Fruit fly (Drosophila melanogaster) whole organism, wandering third instar larva: ENCODE measurements around the gene CG14135.

Experiments used
- Abd-B ChIP-seq: fragments of >200 bp; optimal IDR thresholded peaks from 2 replicates; lab custom pipeline; 2017; ENCODE audit warnings: missing biosample characterization, missing genetic modification characterization
- CG32264 ChIP-seq: fragments of 200-800 bp; sonication (Bioruptor generic); optimal IDR thresholded peaks from 2 replicates; lab custom pipeline; 2016; ENCODE audit warnings: missing biosample characterization, missing genetic modification characterization
- CG9705 ChIP-seq: fragments of 200-800 bp; sonication (Bioruptor generic); optimal IDR thresholded peaks from 2 replicates; lab custom pipeline; 2018; ENCODE audit warnings: missing biosample characterization, mild to moderate bottlenecking, missing genetic modification characterization
- Dfd ChIP-seq: fragments of >200 bp; optimal IDR thresholded peaks from 2 replicates; lab custom pipeline; 2017; ENCODE audit warnings: missing biosample characterization, missing genetic modification characterization
- Dif ChIP-seq: fragments of 200-275, 200-300 bp; sonication (Bioruptor generic); optimal IDR thresholded peaks from 2 replicates; lab custom pipeline; 2018; ENCODE audit warnings: missing biosample characterization, missing genetic modification characterization; ENCODE audit not compliant: partially characterized antibody
- GATAd ChIP-seq: sonication (Bioruptor generic); optimal IDR thresholded peaks from 2 replicates; lab custom pipeline; 2016; ENCODE audit warnings: missing biosample characterization, missing genetic modification characterization
- HLH106 ChIP-seq: fragments of 200-800 bp; optimal IDR thresholded peaks from 3 replicates; lab custom pipeline; 2019; ENCODE audit warnings: missing biosample characterization, mild to moderate bottlenecking, missing genetic modification characterization, moderate library complexity
- Hnf4 ChIP-seq: fragments of 200-800 bp; sonication (Bioruptor generic); optimal IDR thresholded peaks from 2 replicates; lab custom pipeline; 2016; ENCODE audit warnings: missing biosample characterization, mild to moderate bottlenecking, missing genetic modification characterization
- Hr83 ChIP-seq: fragments of 200-300 bp; sonication (Bioruptor generic); optimal IDR thresholded peaks from 2 replicates; lab custom pipeline; 2016; ENCODE audit warnings: missing biosample characterization, mild to moderate bottlenecking, missing genetic modification characterization, moderate library complexity; ENCODE audit not compliant: poor library complexity, severe bottlenecking
- Jra ChIP-seq: sonication (Bioruptor generic); optimal IDR thresholded peaks from 2 replicates; lab custom pipeline; 2016; ENCODE audit warnings: missing biosample characterization, missing genetic modification characterization
- Mio ChIP-seq: sonication (Bioruptor generic); optimal IDR thresholded peaks from 2 replicates; lab custom pipeline; 2016; ENCODE audit warnings: missing biosample characterization, missing genetic modification characterization
- Myc ChIP-seq: fragments of >200 bp; optimal IDR thresholded peaks from 2 replicates; lab custom pipeline; 2017
- N ChIP-seq: fragments of >200 bp; optimal IDR thresholded peaks from 2 replicates; lab custom pipeline; 2018; ENCODE audit warnings: missing biosample characterization, missing external identifiers, missing genetic modification characterization
- OdsH ChIP-seq: fragments of 200-800 bp; sonication (Bioruptor generic); optimal IDR thresholded peaks from 2 replicates; lab custom pipeline; 2016; ENCODE audit warnings: missing biosample characterization, mild to moderate bottlenecking, missing genetic modification characterization
- Rel ChIP-seq, 2 experiments: fragments of 200-800 bp; sonication (Bioruptor generic) in 1 of 2; optimal IDR thresholded peaks; 2 replicates in 1 of 2; 3 replicates in 1 of 2; lab custom pipeline; 2016 to 2019; ENCODE audit warnings: mild to moderate bottlenecking in 2 of 2, missing biosample characterization in 2 of 2, missing genetic modification characterization in 2 of 2, moderate library complexity in 1 of 2
- Sp1 ChIP-seq: fragments of 200-800 bp; sonication (Bioruptor generic); optimal IDR thresholded peaks from 3 replicates; lab custom pipeline; 2019; ENCODE audit warnings: missing biosample characterization, mild to moderate bottlenecking, missing genetic modification characterization, moderate library complexity
- Vsx2 ChIP-seq: fragments of 200-300, 225-300 bp; sonication (Bioruptor generic); optimal IDR thresholded peaks from 2 replicates; lab custom pipeline; 2018; ENCODE audit warnings: missing biosample characterization, missing genetic modification characterization; ENCODE audit not compliant: partially characterized antibody
- br ChIP-seq: fragments of 200-800 bp; sonication (Bioruptor generic); optimal IDR thresholded peaks from 2 replicates; lab custom pipeline; 2016; ENCODE audit warnings: missing biosample characterization, missing genetic modification characterization
- brk ChIP-seq: fragments of 200-800 bp; sonication (Bioruptor generic); optimal IDR thresholded peaks from 2 replicates; lab custom pipeline; 2016; ENCODE audit warnings: missing biosample characterization, mild to moderate bottlenecking, missing genetic modification characterization
- dl ChIP-seq, 2 experiments: fragments of 175-275, 200-275 bp in 1 of 2; fragments of 200-275 bp in 1 of 2; sonication (Bioruptor generic); optimal IDR thresholded peaks; lab custom pipeline; 2018; ENCODE audit warnings: mild to moderate bottlenecking in 2 of 2, missing biosample characterization in 2 of 2, missing genetic modification characterization in 2 of 2, moderate library complexity in 2 of 2; ENCODE audit not compliant: partially characterized antibody in 2 of 2, insufficient read depth in 1 of 2
- dmrt93B ChIP-seq: fragments of 200-800 bp; sonication (Bioruptor generic); optimal IDR thresholded peaks from 2 replicates; lab custom pipeline; 2018; ENCODE audit warnings: missing biosample characterization, mild to moderate bottlenecking, missing genetic modification characterization
- dsf ChIP-seq: sonication (Bioruptor generic); optimal IDR thresholded peaks from 2 replicates; lab custom pipeline; 2016; ENCODE audit warnings: missing biosample characterization, missing genetic modification characterization, borderline replicate concordance
- ey ChIP-seq: fragments of 200-800 bp; sonication (Bioruptor generic); optimal IDR thresholded peaks from 2 replicates; lab custom pipeline; 2016; ENCODE audit warnings: missing biosample characterization, missing genetic modification characterization
- foxo ChIP-seq, 2 experiments: fragments of 200-800 bp; sonication (Bioruptor generic); optimal IDR thresholded peaks; 2 replicates in 1 of 2; 3 replicates in 1 of 2; lab custom pipeline; 2016 to 2017; ENCODE audit warnings: missing biosample characterization in 2 of 2, missing genetic modification characterization in 2 of 2
- fru ChIP-seq: fragments of 200-800 bp; sonication (Bioruptor generic); optimal IDR thresholded peaks from 3 replicates; lab custom pipeline; 2016; ENCODE audit warnings: missing biosample characterization, mild to moderate bottlenecking, missing genetic modification characterization
- h ChIP-seq: fragments of 200-800 bp; sonication (Bioruptor generic); optimal IDR thresholded peaks from 3 replicates; lab custom pipeline; 2016; ENCODE audit warnings: missing biosample characterization, mild to moderate bottlenecking, missing genetic modification characterization
- jim ChIP-seq: fragments of 175-275, 200-325 bp; sonication (Bioruptor generic); optimal IDR thresholded peaks from 2 replicates; lab custom pipeline; 2016; ENCODE audit warnings: missing biosample characterization, mild to moderate bottlenecking, missing genetic modification characterization
- lola ChIP-seq: fragments of >200 bp; optimal IDR thresholded peaks from 2 replicates; lab custom pipeline; 2017; ENCODE audit warnings: missing biosample characterization, missing genetic modification characterization
- pan ChIP-seq: fragments of >200 bp; optimal IDR thresholded peaks from 2 replicates; lab custom pipeline; 2017
- psq ChIP-seq: fragments of 200-800 bp; sonication (Bioruptor generic); optimal IDR thresholded peaks from 3 replicates; lab custom pipeline; 2017; ENCODE audit warnings: missing biosample characterization, mild to moderate bottlenecking, missing genetic modification characterization, moderate library complexity
- rgr ChIP-seq: fragments of 200-800 bp; sonication (Bioruptor generic); optimal IDR thresholded peaks from 3 replicates; lab custom pipeline; 2016; ENCODE audit warnings: missing biosample characterization, mild to moderate bottlenecking, missing genetic modification characterization
- sage ChIP-seq: fragments of 200-800 bp; sonication (Bioruptor generic); optimal IDR thresholded peaks from 2 replicates; lab custom pipeline; 2016; ENCODE audit warnings: missing biosample characterization, mild to moderate bottlenecking, missing genetic modification characterization
- sv ChIP-seq: fragments of 200-800 bp; sonication (Bioruptor generic); optimal IDR thresholded peaks from 3 replicates; lab custom pipeline; 2016; ENCODE audit warnings: missing biosample characterization, missing genetic modification characterization
- tai ChIP-seq: sonication (Bioruptor generic); optimal IDR thresholded peaks from 2 replicates; lab custom pipeline; 2016; ENCODE audit warnings: missing biosample characterization, missing genetic modification characterization
- usp ChIP-seq: fragments of >200 bp; optimal IDR thresholded peaks from 2 replicates; lab custom pipeline; 2017; ENCODE audit warnings: missing biosample characterization, missing genetic modification characterization

The CG14135 gene

DNA sequence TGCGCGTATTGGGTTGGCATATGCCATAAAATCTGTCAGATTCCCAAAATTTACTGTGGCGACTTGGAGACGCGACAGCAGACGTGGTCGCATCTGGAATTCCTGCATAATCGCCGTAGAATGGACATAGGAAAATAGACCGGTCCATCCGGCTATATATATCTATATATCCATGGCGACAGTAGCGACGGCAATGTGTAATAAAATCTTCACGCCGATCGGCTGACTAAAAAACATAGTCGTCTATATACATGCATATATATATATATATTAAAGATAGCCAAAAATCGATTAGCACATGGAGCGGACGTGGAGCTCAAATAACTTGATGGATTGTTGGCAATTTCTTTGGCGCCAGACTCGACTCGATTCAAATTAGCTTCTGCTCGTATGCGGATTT lies 26.6 kb downstream of the CG14135 start:
- TF ChIP-seq N (GFP tag; lab: Kevin White, UChicago) (no peak), Hr83 (no peak), tai (no peak), Myc (lab: Kevin White, UChicago) (no peak)

DNA sequence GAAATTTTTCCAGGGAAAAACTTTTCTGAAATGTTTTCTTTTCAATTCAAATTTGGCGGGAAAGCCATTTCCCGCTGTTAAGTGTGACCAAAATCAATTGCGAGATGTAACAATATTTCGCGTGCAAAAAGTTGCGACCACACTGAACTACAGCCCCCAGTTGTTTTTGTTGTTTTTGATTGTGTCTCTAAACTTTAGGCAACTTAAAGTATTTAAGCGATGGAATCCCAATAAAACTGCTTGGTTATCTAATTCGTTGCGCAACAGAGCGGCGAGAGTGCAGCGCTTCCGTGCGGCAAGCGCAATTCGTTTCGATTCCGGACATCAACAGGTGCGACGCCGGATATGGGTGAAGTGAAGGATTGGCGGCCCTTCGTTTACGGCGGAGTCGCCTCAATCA lies 29.4 kb downstream of the CG14135 start, which contains the start of gene Bmcp:
Bmcp (plus strand) TSS at position 155 of the 400 bp plus-strand sequence.
- TF ChIP-seq sv (GFP tag; lab: Kevin White, UChicago) (no peak), Myc (lab: Kevin White, UChicago) (no peak), dsf (GFP tag; lab: Kevin White, UChicago) (no peak), dmrt93B (no peak), HLH106 (tag; lab: Kevin White, UChicago) (no peak), Mio (GFP tag; lab: Kevin White, UChicago) (no peak), tai (no peak), lola (GFP tag; lab: Kevin White, UChicago) (no peak), Dif (GFP tag; lab: Kevin White, UChicago) (no peak), rgr (no peak), pan (lab: Kevin White, UChicago) (no peak), br (GFP tag; lab: Kevin White, UChicago) (no peak), GATAd (GFP tag; lab: Kevin White, UChicago) (no peak), sage (no peak), ey (no peak), N (GFP tag; lab: Kevin White, UChicago) (no peak), h (GFP tag; lab: Kevin White, UChicago) (no peak), CG9705 (GFP tag; lab: Kevin White, UChicago) (no peak), brk (GFP tag; lab: Kevin White, UChicago) (no peak)

DNA sequence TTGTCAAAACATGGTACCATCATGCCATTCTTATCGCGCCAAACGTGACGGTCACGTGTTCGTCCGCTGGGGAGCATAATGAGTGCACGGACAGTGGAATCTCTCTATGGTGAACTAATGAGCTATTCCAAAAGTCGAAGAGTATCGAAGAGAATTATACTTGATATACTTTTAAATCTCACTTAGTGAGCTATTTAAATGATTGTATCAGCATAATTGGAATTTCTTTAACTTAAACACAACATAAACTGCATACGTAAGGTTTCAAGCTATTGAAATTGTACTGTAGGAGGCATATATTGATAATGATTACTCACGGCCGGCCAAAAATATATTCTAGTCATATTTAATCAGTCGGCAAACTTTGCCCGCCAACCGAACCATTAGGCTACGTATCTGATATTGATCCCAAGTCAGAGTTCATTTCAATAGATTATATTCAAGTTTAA lies 30.2 kb downstream of the CG14135 start:
- peak in 1 of 2 experiments; percentile 31 for TF ChIP-seq foxo (GFP tag; optimal IDR thresholded peaks at IDR 0.05; lab: Kevin White, UChicago)
- peak; percentile 39 for TF ChIP-seq rgr
- TF ChIP-seq Dfd (GFP tag; lab: Kevin White, UChicago), result no peak
- TF ChIP-seq HLH106 (tag; lab: Kevin White, UChicago), result peak; percentile 45
- TF ChIP-seq sage, result no peak
- no peak for TF ChIP-seq usp (GFP tag; lab: Kevin White, UChicago)
- TF ChIP-seq brk (GFP tag; lab: Kevin White, UChicago), result no peak
- no peak for TF ChIP-seq pan (lab: Kevin White, UChicago)
- no peak for TF ChIP-seq Abd-B (GFP tag; lab: Kevin White, UChicago)
- no peak for TF ChIP-seq sv (GFP tag; lab: Kevin White, UChicago)
- no peak for TF ChIP-seq dl (GFP tag; optimal IDR thresholded peaks at IDR 0.05; lab: Kevin White, UChicago; ENCODE audit: insufficient read depth in 1 of 2, partially characterized antibody in 2 of 2)
- TF ChIP-seq Vsx2 (GFP tag; lab: Kevin White, UChicago), result no peak
- TF ChIP-seq jim (GFP tag; lab: Kevin White, UChicago), result no peak
- peak; percentile 5 for TF ChIP-seq psq (GFP tag; lab: Kevin White, UChicago)
- TF ChIP-seq N (GFP tag; lab: Kevin White, UChicago), result no peak
- TF ChIP-seq Jra (GFP tag; lab: Kevin White, UChicago), result peak; percentile 43
- peak; percentile 37 for TF ChIP-seq fru (GFP tag; lab: Kevin White, UChicago)
- peak; percentile 50 for TF ChIP-seq h (GFP tag; lab: Kevin White, UChicago)
- peak; percentile 27 for TF ChIP-seq br (GFP tag; lab: Kevin White, UChicago)
- peak; percentile 44 for TF ChIP-seq Hnf4 (GFP tag; lab: Kevin White, UChicago)
- TF ChIP-seq Myc (lab: Kevin White, UChicago), result no peak
- no peak for TF ChIP-seq Rel (GFP tag; optimal IDR thresholded peaks at IDR 0.05; lab: Kevin White, UChicago)
- TF ChIP-seq Rel (tag; optimal IDR thresholded peaks at IDR 0.05; lab: Kevin White, UChicago), result no peak
- TF ChIP-seq GATAd (GFP tag; lab: Kevin White, UChicago), result no peak
- no peak for TF ChIP-seq CG32264 (GFP tag; lab: Kevin White, UChicago)
- no peak for TF ChIP-seq Dif (GFP tag; lab: Kevin White, UChicago)
- TF ChIP-seq OdsH, result peak; percentile 33
- no peak for TF ChIP-seq Sp1 (GFP tag; lab: Kevin White, UChicago)
- no peak for TF ChIP-seq tai
- TF ChIP-seq ey, result peak; percentile 45
